Fruit fly (Drosophila melanogaster): ENCODE measurements around the gene CG2200.

The CG2200 gene

dm6 chrX:13088025-13088805 is 5.9 kb upstream of the CG2200 start (continued):
- no peak for TF ChIP-seq CG7987 (GFP tag; optimal IDR thresholded peaks at IDR 0.05)
- no peak for TF ChIP-seq HmgZ (tag; optimal IDR thresholded peaks at IDR 0.05)
- TF ChIP-seq z (GFP tag; IDR thresholded peaks at IDR 0.05): no peak
- no peak for TF ChIP-seq pnt (GFP tag; optimal IDR thresholded peaks at IDR 0.05)
- no peak for TF ChIP-seq CG4854 (GFP tag; optimal IDR thresholded peaks at IDR 0.05)
- TF ChIP-seq CG13424 (tag; optimal IDR thresholded peaks at IDR 0.05): peak; percentile 2
- no peak for TF ChIP-seq CG17612 (GFP tag; IDR thresholded peaks at IDR 0.05)
- no peak for TF ChIP-seq CG17802 (tag; optimal IDR thresholded peaks at IDR 0.05)
- no peak for TF ChIP-seq CG9932 (GFP tag; IDR thresholded peaks at IDR 0.05)
- TF ChIP-seq CG2129 (GFP tag; IDR thresholded peaks at IDR 0.05; ENCODE audit: partially characterized antibody): no peak
- no peak for TF ChIP-seq CG31224 (GFP tag; IDR thresholded peaks at IDR 0.05)
- TF ChIP-seq Sox100B (GFP tag; optimal IDR thresholded peaks at IDR 0.05): no peak
- no peak for TF ChIP-seq C15 (GFP tag; IDR thresholded peaks at IDR 0.05)
- TF ChIP-seq sr (GFP tag; IDR thresholded peaks at IDR 0.05): no peak
- peak; percentile 31 for TF ChIP-seq Rfx (GFP tag; IDR thresholded peaks at IDR 0.05)
- TF ChIP-seq Pdp1 (GFP tag; optimal IDR thresholded peaks at IDR 0.05): peak; percentile 15 to 85
- TF ChIP-seq Six4 (GFP tag; optimal IDR thresholded peaks at IDR 0.05): no peak
- peak; percentile 15 for TF ChIP-seq Asciz (GFP tag; optimal IDR thresholded peaks at IDR 0.05)
- TF ChIP-seq CG6791 (GFP tag; IDR thresholded peaks at IDR 0.05; ENCODE audit: partially characterized antibody): no peak
- no peak for TF ChIP-seq zen (tag; optimal IDR thresholded peaks at IDR 0.05)
- no peak for TF ChIP-seq sd (tag; optimal IDR thresholded peaks at IDR 0.05)
- TF ChIP-seq gro (GFP tag; optimal IDR thresholded peaks at IDR 0.05): no peak
- peak; percentile 59 for TF ChIP-seq dmrt99B (tag; optimal IDR thresholded peaks at IDR 0.05)
- no peak for TF ChIP-seq MBD-R2 (GFP tag; IDR thresholded peaks at IDR 0.05)
- TF ChIP-seq chm (GFP tag; IDR thresholded peaks at IDR 0.05): 0 out of 2 replicates have a peak, but pooled peaks have one; percentile 48
- TF ChIP-seq sug (tag; optimal IDR thresholded peaks at IDR 0.05): peak; percentile 54
- TF ChIP-seq CG3847 (GFP tag; IDR thresholded peaks at IDR 0.05): 0 out of 2 replicates have a peak, but pooled peaks have one; percentile 16
- no peak for TF ChIP-seq Hand (GFP tag; optimal IDR thresholded peaks at IDR 0.05)
- no peak for TF ChIP-seq salm (tag; optimal IDR thresholded peaks at IDR 0.05)
- TF ChIP-seq Dll (GFP tag; IDR thresholded peaks at IDR 0.05; ENCODE audit: partially characterized antibody): no peak
- TF ChIP-seq chn (GFP tag; optimal IDR thresholded peaks at IDR 0.05): no peak
- no peak for TF ChIP-seq CG14050 (GFP tag; IDR thresholded peaks at IDR 0.05)
- TF ChIP-seq gcm2 (GFP tag; optimal IDR thresholded peaks at IDR 0.05): no peak
- TF ChIP-seq CrebB (tag; optimal IDR thresholded peaks at IDR 0.05): peak; percentile 48
- TF ChIP-seq Elba2 (GFP tag; optimal IDR thresholded peaks at IDR 0.05): no peak
- TF ChIP-seq Hmx (GFP tag; optimal IDR thresholded peaks at IDR 0.05): no peak
- no peak for TF ChIP-seq unc-4 (GFP tag; IDR thresholded peaks at IDR 0.05; ENCODE audit: partially characterized antibody)
- peak; percentile 9 for TF ChIP-seq HHEX (GFP tag; optimal IDR thresholded peaks at IDR 0.05)
- TF ChIP-seq Stat92E (GFP tag; optimal IDR thresholded peaks at IDR 0.05): no peak
- no peak for TF ChIP-seq Eip74EF (GFP tag; optimal IDR thresholded peaks at IDR 0.05)
- TF ChIP-seq Dek (tag; optimal IDR thresholded peaks at IDR 0.05): no peak
- no peak for TF ChIP-seq CG7786 (GFP tag; optimal IDR thresholded peaks at IDR 0.05)
- peak; percentile 32 for TF ChIP-seq CG8924 (tag; optimal IDR thresholded peaks at IDR 0.05)
- TF ChIP-seq CG4328 (GFP tag; optimal IDR thresholded peaks at IDR 0.05): no peak
- peak; percentile 45 for TF ChIP-seq CG12071 (GFP tag; optimal IDR thresholded peaks at IDR 0.05)
- no peak for TF ChIP-seq Nf-YC (tag; optimal IDR thresholded peaks at IDR 0.05)
- no peak for TF ChIP-seq tgo (GFP tag; IDR thresholded peaks at IDR 0.05)
- no peak for TF ChIP-seq CG16813 (GFP tag; IDR thresholded peaks at IDR 0.05; ENCODE audit: partially characterized antibody)
- TF ChIP-seq Nf-YA (GFP tag; IDR thresholded peaks at IDR 0.05): no peak

All from whole organism, embryonic.